Fruit fly (Drosophila melanogaster) S2 (cell line): ENCODE results near the gene Hinfp.

Source experiments
- CG8478 ChIP-seq: fragments of >200 bp; optimal IDR thresholded peaks from 2 replicates; lab custom pipeline; 2018
- CTCF ChIP-seq, 2 experiments: fragments of >200 bp; optimal IDR thresholded peaks; 2 replicates each; lab custom pipeline; 2018

DNA sequence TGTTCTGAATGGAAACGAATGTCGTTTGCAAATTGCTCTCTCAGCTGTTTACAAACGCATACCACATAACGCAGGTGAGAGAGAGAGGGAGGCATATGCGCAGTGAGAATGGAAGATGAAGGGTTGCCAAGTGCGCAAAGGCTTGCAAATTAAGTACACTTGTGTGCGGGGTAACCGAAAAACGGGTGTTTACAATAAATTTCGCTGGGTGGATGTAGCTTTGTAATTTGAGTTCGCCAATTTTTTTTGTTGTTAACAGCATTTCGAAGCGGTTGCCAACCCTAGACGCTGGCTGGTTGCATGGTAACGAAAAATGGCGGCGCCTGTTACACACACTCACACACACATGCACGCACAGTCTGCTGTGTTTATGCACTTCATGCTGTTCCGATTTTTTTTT lies 29.6 kb downstream of the Hinfp start:
- TF ChIP-seq CG8478 (lab: Kevin White, UChicago), result no peak
- TF ChIP-seq CTCF (optimal IDR thresholded peaks at IDR 0.05; lab: Kevin White, UChicago), result no peak
